Worm (Caenorhabditis elegans) whole organism, L2 larva: ENCODE measurements around the gene sssh-1.

Source experiments
- F13H6.1 ChIP-seq: sonication (generic microtip); optimal IDR thresholded peaks from 2 replicates; lab custom pipeline; 2016; ENCODE audit warnings: missing genetic modification characterization, missing compliant biosample characterization
- R02D3.7 ChIP-seq: fragments of 150-350 bp; optimal IDR thresholded peaks from 2 replicates; lab custom pipeline; 2014; ENCODE audit warnings: missing biosample characterization, missing genetic modification characterization
- dmd-4 ChIP-seq: sonication (generic microtip); optimal IDR thresholded peaks from 2 replicates; lab custom pipeline; 2017; ENCODE audit warnings: missing biosample characterization, missing genetic modification characterization
- mab-5 ChIP-seq: fragments of 150-350 bp; optimal IDR thresholded peaks from 2 replicates; lab custom pipeline; 2014; ENCODE audit warnings: missing biosample characterization, missing genetic modification characterization
- nhr-21 ChIP-seq: fragments of 150-350 bp; optimal IDR thresholded peaks from 2 replicates; lab custom pipeline; 2014; ENCODE audit warnings: missing biosample characterization, missing genetic modification characterization
- nhr-23 ChIP-seq: fragments of 150-350 bp; optimal IDR thresholded peaks from 2 replicates; lab custom pipeline; 2014; ENCODE audit warnings: missing biosample characterization, missing genetic modification reagents, missing genetic modification characterization
- unc-62 ChIP-seq: fragments of 150-350 bp; optimal IDR thresholded peaks from 2 replicates; lab custom pipeline; 2014; ENCODE audit warnings: missing biosample characterization, missing genetic modification reagents, missing genetic modification characterization

DNA sequence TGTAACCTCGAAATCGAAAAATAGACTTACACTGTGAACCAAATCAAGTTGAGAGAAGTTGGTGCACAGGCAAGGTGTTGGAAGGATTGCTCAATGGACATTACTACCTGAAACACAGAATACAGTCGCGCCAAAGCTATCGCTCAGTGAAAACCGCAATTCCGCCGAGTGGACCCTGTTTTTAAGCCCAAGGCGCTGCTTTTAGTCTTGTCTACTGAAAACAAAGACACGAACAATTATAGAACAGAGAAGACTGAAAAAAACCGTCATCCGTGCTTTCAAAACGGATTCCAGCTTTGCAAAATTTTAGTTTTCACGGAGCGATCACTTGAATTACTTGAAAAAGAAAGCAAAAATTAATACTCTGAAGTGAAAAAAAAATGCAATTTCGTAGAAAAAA is 7.6 kb upstream of the sssh-1 start, which contains the start of gene F31F6.1:
- TF ChIP-seq dmd-4 (tag; lab: Kevin White, UChicago) (no peak), mab-5 (no peak), nhr-21 (no peak), unc-62 (GFP tag; lab: Kevin White, UChicago) (no peak), nhr-23 (tag; lab: Kevin White, UChicago) (no peak), R02D3.7 (tag; lab: Kevin White, UChicago) (no peak), F13H6.1 (tag; lab: Kevin White, UChicago) (no peak)
